Worm (Caenorhabditis elegans) whole organism, L4 larva: ENCODE measurements around the gene F17A9.5.
A peak's percentile ranks its signal among the peaks of the same experiment; 100 is the strongest.

Experiments
- ZK546.5 ChIP-seq, 2 experiments: sonication (generic microtip); optimal IDR thresholded peaks; 2 replicates each; lab custom pipeline; 2017; ENCODE audit warnings: missing biosample characterization in 2 of 2, missing genetic modification characterization in 2 of 2
- aha-1 ChIP-seq: fragments of 150-350 bp; peaks from one replicate; lab custom pipeline; 2014; ENCODE audit warnings: missing biosample characterization, missing genetic modification characterization
- aly-2 ChIP-seq: sonication (generic microtip); optimal IDR thresholded peaks from 2 replicates; lab custom pipeline; 2018; ENCODE audit warnings: missing biosample characterization, missing genetic modification characterization
- ceh-28 ChIP-seq: fragments of 150-350 bp; optimal IDR thresholded peaks from 2 replicates; lab custom pipeline; 2014; ENCODE audit warnings: missing biosample characterization, missing genetic modification reagents, missing genetic modification characterization
- daf-12 ChIP-seq: fragments of 150-350 bp; optimal IDR thresholded peaks from 2 replicates; lab custom pipeline; 2014; ENCODE audit warnings: missing biosample characterization, missing genetic modification reagents, missing genetic modification characterization
- daf-16 ChIP-seq, 3 experiments: sonication (generic microtip); optimal IDR thresholded peaks; 2 replicates each; lab custom pipeline; 2016 to 2017; ENCODE audit warnings: missing genetic modification characterization in 3 of 3, missing genetic modification reagents in 3 of 3, mild to moderate bottlenecking in 2 of 3, missing compliant biosample characterization in 2 of 3, missing biosample characterization in 1 of 3, moderate library complexity in 1 of 3
- dmd-6 ChIP-seq: fragments of 200-800 bp; sonication (Bioruptor generic); IDR thresholded peaks from 2 replicates; pipeline ENCODE4 v1.3.6; 2022; ENCODE audit warnings: missing genetic modification reagents, missing genetic modification characterization, missing compliant biosample characterization
- egl-27 ChIP-seq: sonication (generic microtip); optimal IDR thresholded peaks from 3 replicates; lab custom pipeline; 2017; ENCODE audit warnings: missing biosample characterization, missing genetic modification reagents, missing genetic modification characterization
- hlh-30 ChIP-seq: sonication (generic microtip); optimal IDR thresholded peaks from 2 replicates; lab custom pipeline; 2017; ENCODE audit warnings: antibody characterized with exemption, mild to moderate bottlenecking, missing genetic modification characterization, missing compliant biosample characterization; ENCODE audit not compliant: insufficient read depth
- lim-7 ChIP-seq: fragments of 200-800 bp; sonication (Bioruptor generic); IDR thresholded peaks from 2 replicates; pipeline ENCODE4 v1.3.6; 2022; ENCODE audit warnings: missing genetic modification characterization, missing compliant biosample characterization
- lin-38 ChIP-seq: fragments of 200-800 bp; sonication (Bioruptor generic); IDR thresholded peaks from 2 replicates; pipeline ENCODE4 v1.3.6; 2022; ENCODE audit warnings: missing genetic modification reagents, missing genetic modification characterization, missing compliant biosample characterization
- lir-3 ChIP-seq: sonication (generic microtip); optimal IDR thresholded peaks from 2 replicates; lab custom pipeline; 2016; ENCODE audit warnings: mild to moderate bottlenecking, missing genetic modification characterization, missing compliant biosample characterization
- mdt-29 ChIP-seq: fragments of 200-800 bp; sonication (Bioruptor generic); IDR thresholded peaks from 2 replicates; pipeline ENCODE4 v1.3.6; 2022; ENCODE audit warnings: missing genetic modification reagents, missing genetic modification characterization, missing compliant biosample characterization
- nhr-102 ChIP-seq: sonication (generic microtip); optimal IDR thresholded peaks from 2 replicates; lab custom pipeline; 2016; ENCODE audit warnings: mild to moderate bottlenecking, missing genetic modification characterization, moderate library complexity, missing compliant biosample characterization
- nhr-111 ChIP-seq: fragments of 200-800 bp; sonication (Bioruptor generic); optimal IDR thresholded peaks from 2 replicates; lab custom pipeline; 2018; ENCODE audit warnings: mild to moderate bottlenecking, missing genetic modification characterization, missing compliant biosample characterization
- nhr-237 ChIP-seq: sonication (generic microtip); optimal IDR thresholded peaks from 2 replicates; lab custom pipeline; 2017; ENCODE audit warnings: missing biosample characterization, missing genetic modification characterization
- nhr-28 ChIP-seq: fragments of 150-350 bp; optimal IDR thresholded peaks from 2 replicates; lab custom pipeline; 2014; ENCODE audit warnings: missing biosample characterization, missing genetic modification characterization
- nhr-42 ChIP-seq: fragments of 200-800 bp; sonication (Bioruptor generic); IDR thresholded peaks from 2 replicates; pipeline ENCODE4 v1.3.6; 2022; ENCODE audit warnings: missing genetic modification characterization, missing compliant biosample characterization
- nhr-48 ChIP-seq: sonication (generic microtip); optimal IDR thresholded peaks from 2 replicates; lab custom pipeline; 2016; ENCODE audit warnings: mild to moderate bottlenecking, missing genetic modification characterization, missing compliant biosample characterization
- nhr-6 ChIP-seq: fragments of 150-350 bp; optimal IDR thresholded peaks from 2 replicates; lab custom pipeline; 2014; ENCODE audit warnings: missing biosample characterization, missing genetic modification characterization
- pha-4 ChIP-seq, 2 experiments: fragments of 150-350 bp in 1 of 2; fragments of 200-800 bp in 1 of 2; sonication (Bioruptor generic) in 1 of 2; IDR thresholded peaks in 1 of 2; optimal IDR thresholded peaks in 1 of 2; 2 replicates each; pipeline versions ENCODE4 v1.3.6 to Lab custom; 2014 to 2022; ENCODE audit warnings: missing genetic modification characterization in 2 of 2, missing genetic modification reagents in 2 of 2, missing biosample characterization in 1 of 2, missing compliant biosample characterization in 1 of 2
- pqm-1 ChIP-seq: sonication (generic microtip); optimal IDR thresholded peaks from 2 replicates; lab custom pipeline; 2017; ENCODE audit warnings: missing biosample characterization, missing genetic modification characterization
- saeg-2 ChIP-seq: fragments of 200-800 bp; sonication (Bioruptor generic); IDR thresholded peaks from 2 replicates; pipeline ENCODE4 v1.3.6; 2022; ENCODE audit warnings: missing genetic modification reagents, missing genetic modification characterization, missing compliant biosample characterization
- skn-1 ChIP-seq: fragments of 150-350 bp; optimal IDR thresholded peaks from 2 replicates; lab custom pipeline; 2014; ENCODE audit warnings: missing biosample characterization, missing genetic modification characterization
- snpc-4 ChIP-seq: fragments of 150-350 bp; optimal IDR thresholded peaks from 2 replicates; lab custom pipeline; 2014; ENCODE audit warnings: missing biosample characterization, missing genetic modification characterization
- spr-3 ChIP-seq: fragments of 200-800 bp; sonication (Bioruptor generic); optimal IDR thresholded peaks from 2 replicates; lab custom pipeline; 2018; ENCODE audit warnings: mild to moderate bottlenecking, missing genetic modification characterization, missing compliant biosample characterization
- unc-62 ChIP-seq, 3 experiments: fragments of 150-350 bp in 1 of 3; sonication (generic microtip); optimal IDR thresholded peaks in 2 of 3; peaks in 1 of 3; 1 replicate in 1 of 3; 2 replicates in 2 of 3; lab custom pipeline; 2014 to 2017; ENCODE audit warnings: missing biosample characterization in 3 of 3, missing genetic modification characterization in 3 of 3, missing genetic modification reagents in 3 of 3, missing genotype in 1 of 3
- zfp-3 ChIP-seq: fragments of 200-800 bp; sonication (Bioruptor generic); conservative IDR thresholded peaks from 2 replicates; pipeline ENCODE4 v1.3.6; 2022; ENCODE audit warnings: missing genetic modification reagents, missing genetic modification characterization, missing compliant biosample characterization

F17A9.5 gene

DNA sequence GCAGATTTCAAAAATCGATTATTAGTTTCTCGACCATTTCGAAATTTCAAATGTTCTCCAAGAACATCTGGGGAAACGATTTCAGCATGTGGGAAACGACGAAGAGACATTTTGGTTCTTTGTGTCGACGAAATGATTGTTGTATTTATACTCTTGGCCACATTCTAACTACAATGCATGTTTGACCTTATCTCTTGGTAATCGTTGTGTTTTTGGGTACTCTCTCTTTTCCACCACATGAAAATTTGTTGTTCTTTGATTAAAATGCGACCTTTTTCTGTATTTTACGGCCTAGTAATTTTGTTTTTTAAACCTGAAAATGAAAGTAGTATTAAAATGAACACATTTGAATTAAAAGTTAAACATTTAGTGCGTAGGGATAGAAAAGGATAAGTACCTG is at the start of gene F17A9.5:
Gene F17A9.5, minus strand, starts transcription at position 175 of the 400 bp plus-strand sequence.
- TF ChIP-seq nhr-28 (tag; lab: Kevin White, UChicago) (peak; percentile 82), saeg-2 (GFP tag; lab: Robert Waterston, UW) (no peak), daf-16 (GFP tag; optimal IDR thresholded peaks at IDR 0.05; lab: Kevin White, UChicago) (no peak), daf-16 (tag; optimal IDR thresholded peaks at IDR 0.05; lab: Kevin White, UChicago) (peak; percentile 21), zfp-3 (GFP tag; lab: Robert Waterston, UW) (no peak)
- TF ChIP-seq, all 104 proteins: peak for 2

DNA sequence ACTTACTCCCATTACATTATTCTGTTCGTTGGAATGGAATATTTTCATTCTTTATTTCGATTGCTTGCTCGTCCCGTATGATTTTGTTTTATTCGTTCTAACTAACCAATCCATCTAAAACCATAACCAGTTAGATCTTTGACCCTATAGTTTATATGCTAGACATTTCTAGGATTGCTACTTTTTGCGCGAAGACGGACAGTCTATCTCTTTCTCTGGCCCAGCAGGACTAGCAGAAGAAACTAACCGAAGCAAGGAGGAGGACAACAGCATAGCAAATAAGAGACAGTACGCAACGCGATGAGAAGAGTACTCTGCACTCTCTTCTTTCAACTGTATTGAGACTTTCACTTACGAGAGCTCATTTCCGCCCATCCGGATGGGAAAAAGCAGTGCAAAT is 25.4 kb upstream of the F17A9.5 start:
- TF ChIP-seq nhr-237 (tag; lab: Kevin White, UChicago): no peak
- peak; percentile 97 for TF ChIP-seq aha-1

- TF ChIP-seq ZK546.5 (tag; optimal IDR thresholded peaks at IDR 0.05; lab: Kevin White, UChicago) (no peak), unc-62 (GFP tag; optimal IDR thresholded peaks at IDR 0.05 in 1 of 2; lab: Kevin White, UChicago) (peak in 1 of 2 experiments; percentile 95), unc-62 (tag; optimal IDR thresholded peaks at IDR 0.05; lab: Kevin White, UChicago) (no peak), nhr-42 (GFP tag; lab: Robert Waterston, UW) (no peak), daf-12 (tag; lab: Kevin White, UChicago) (no peak), lin-38 (GFP tag; lab: Robert Waterston, UW) (no peak)
Observed at ce11 chrV:6135428-6135827, 22.6 kb upstream of the F17A9.5 start.

DNA sequence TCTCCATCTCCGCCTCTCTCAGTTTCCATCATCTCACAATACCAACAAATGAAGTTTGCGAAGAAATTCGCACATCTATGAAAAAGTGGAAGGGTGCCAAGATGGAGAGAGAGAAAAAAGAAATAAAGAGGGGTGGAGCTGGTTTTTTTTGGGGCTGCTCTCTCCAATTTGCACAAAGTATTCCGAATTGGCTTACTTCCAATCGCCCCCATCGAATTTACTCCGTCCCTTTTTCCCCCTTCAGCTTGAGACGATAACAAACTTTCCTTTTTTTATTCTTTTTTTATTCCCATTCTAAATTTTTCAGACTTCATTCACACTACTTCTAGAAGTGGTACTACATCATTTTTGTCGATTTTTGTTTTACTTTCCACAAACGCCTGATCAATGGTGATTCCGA is 18.3 kb upstream of the F17A9.5 start, which contains the start of gene exp-2:
Gene exp-2, plus strand, starts transcription at position 301 of the 400 bp plus-strand sequence.
- TF ChIP-seq egl-27 (tag; lab: Kevin White, UChicago): no peak
- no peak for TF ChIP-seq hlh-30 (tag; lab: Kevin White, UChicago)

DNA sequence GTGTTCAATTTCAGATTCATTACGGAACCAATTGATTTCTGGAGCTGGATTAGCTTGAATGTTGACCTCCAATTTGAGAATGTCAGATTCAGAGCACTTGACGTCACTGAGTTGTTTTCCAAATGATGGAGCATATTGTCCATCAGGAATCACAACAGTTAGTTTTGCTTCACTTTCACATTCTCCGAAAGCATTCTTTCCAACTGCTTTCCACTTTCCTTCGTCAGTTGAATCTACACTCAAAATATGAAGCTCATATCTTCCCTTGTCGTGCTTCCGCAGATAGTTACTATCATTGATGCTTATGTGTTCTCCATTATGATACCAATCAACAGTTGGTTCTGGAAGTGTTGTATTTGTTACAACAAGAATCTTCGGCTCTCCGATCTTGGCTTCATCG is 15.6 kb upstream of the F17A9.5 start:
- TF ChIP-seq snpc-4 (tag; lab: Kevin White, UChicago) (no peak), unc-62 (GFP tag; optimal IDR thresholded peaks at IDR 0.05 in 1 of 2; lab: Kevin White, UChicago) (peak in 1 of 2 experiments; percentile 93), unc-62 (tag; optimal IDR thresholded peaks at IDR 0.05; lab: Kevin White, UChicago) (no peak), dmd-6 (GFP tag; lab: Robert Waterston, UW) (no peak)

ce11 chrV:6121659-6122058 is 8.9 kb upstream of the F17A9.5 start:
- TF ChIP-seq unc-62 (GFP tag; optimal IDR thresholded peaks at IDR 0.05 in 1 of 2; lab: Kevin White, UChicago) (peak in 1 of 2 experiments; percentile 94), unc-62 (tag; optimal IDR thresholded peaks at IDR 0.05; lab: Kevin White, UChicago) (no peak), nhr-111 (GFP tag; lab: Kevin White, UChicago) (no peak), zfp-3 (GFP tag; lab: Robert Waterston, UW) (no peak)

DNA sequence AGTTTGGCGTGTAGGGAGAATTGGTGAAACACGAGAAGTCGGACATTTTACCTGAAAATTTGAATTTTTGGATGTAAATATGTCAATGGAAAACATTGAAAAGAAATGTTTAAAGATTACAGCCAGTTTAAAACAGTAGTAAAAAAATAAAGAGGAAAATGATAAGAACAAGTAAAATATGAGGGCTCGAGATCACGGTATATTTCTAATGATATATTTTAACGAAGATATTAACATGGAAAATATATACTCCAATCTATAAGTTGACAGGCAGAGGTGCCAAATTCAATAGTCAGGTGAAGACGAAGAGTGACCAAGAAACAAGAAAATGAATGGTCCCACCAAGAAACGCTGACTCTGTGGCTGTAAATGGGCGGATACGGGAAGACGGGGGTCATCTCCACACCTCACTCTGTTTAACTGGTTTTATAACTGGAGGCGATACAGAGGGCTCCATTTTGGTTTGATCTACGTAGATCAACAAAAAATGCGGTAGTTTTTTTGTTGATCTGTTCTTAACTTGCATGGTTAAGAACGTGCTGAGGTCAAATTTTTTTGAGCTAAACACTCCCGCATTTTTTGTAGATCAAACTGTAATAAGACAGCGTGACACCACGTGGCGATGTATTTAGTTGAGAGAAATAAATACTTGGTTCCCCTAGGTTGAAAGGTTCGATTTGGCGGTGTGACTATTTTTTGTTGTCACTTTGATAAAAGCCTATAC is 7.5 kb upstream of the F17A9.5 start, which contains the start of gene ceh-49:
Gene ceh-49, minus strand, starts transcription at position 51 of the 724 bp plus-strand sequence.
- TF ChIP-seq unc-62 (GFP tag; optimal IDR thresholded peaks at IDR 0.05 in 1 of 2; lab: Kevin White, UChicago) (peak in 1 of 2 experiments; percentile 27), unc-62 (tag; optimal IDR thresholded peaks at IDR 0.05; lab: Kevin White, UChicago) (no peak), pha-4 (GFP tag; IDR thresholded peaks at IDR 0.05; lab: Robert Waterston, UW) (no peak), pha-4 (tag; optimal IDR thresholded peaks at IDR 0.05; lab: Kevin White, UChicago) (no peak)

ce11 chrV:6117013-6117412 is 4.2 kb upstream of the F17A9.5 start:
- TF ChIP-seq nhr-6: no peak
- TF ChIP-seq nhr-111 (GFP tag; lab: Kevin White, UChicago): no peak
- TF ChIP-seq skn-1 (tag; lab: Kevin White, UChicago): no peak
- TF ChIP-seq unc-62 (GFP tag; optimal IDR thresholded peaks at IDR 0.05 in 1 of 2; lab: Kevin White, UChicago): peak in 1 of 2 experiments; percentile 93
- TF ChIP-seq unc-62 (tag; optimal IDR thresholded peaks at IDR 0.05; lab: Kevin White, UChicago): no peak

DNA sequence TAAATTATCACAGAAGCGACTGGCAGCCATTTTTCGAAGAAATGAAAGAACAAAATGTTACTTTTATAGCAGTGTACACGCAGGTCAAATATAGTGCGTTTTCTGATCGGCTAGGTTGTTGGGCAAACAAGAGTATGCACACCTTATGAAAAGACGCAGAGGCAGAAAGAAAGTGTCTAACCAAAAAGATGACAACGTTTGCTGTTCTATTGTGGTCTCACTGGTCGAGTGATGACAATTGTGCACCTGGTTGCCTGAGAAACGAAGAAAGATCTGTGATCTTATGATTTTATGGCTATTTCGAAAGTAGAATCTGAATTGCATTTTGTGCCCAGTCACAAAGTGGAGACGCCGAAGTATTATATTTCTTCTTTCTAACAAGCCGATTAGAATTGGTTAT is 2.3 kb downstream of the F17A9.5 start, which contains the start of gene F17A9.4:
Gene F17A9.4, minus strand, starts transcription at position 97 of the 400 bp plus-strand sequence.
- TF ChIP-seq unc-62 (GFP tag; optimal IDR thresholded peaks at IDR 0.05 in 1 of 2; lab: Kevin White, UChicago) (no peak), unc-62 (tag; optimal IDR thresholded peaks at IDR 0.05; lab: Kevin White, UChicago) (no peak), spr-3 (GFP tag; lab: Kevin White, UChicago) (no peak), ZK546.5 (tag; optimal IDR thresholded peaks at IDR 0.05; lab: Kevin White, UChicago) (no peak), nhr-28 (tag; lab: Kevin White, UChicago) (peak; percentile 79), ceh-28 (no peak), nhr-102 (tag; lab: Kevin White, UChicago) (peak; percentile 59), mdt-29 (GFP tag; lab: Robert Waterston, UW) (no peak), aly-2 (tag; lab: Kevin White, UChicago) (no peak), hlh-30 (tag; lab: Kevin White, UChicago) (peak; percentile 68), lir-3 (tag; lab: Kevin White, UChicago) (no peak), daf-16 (GFP tag; optimal IDR thresholded peaks at IDR 0.05; lab: Kevin White, UChicago) (no peak), daf-16 (tag; optimal IDR thresholded peaks at IDR 0.05; lab: Kevin White, UChicago) (peak; percentile 66), pqm-1 (tag; lab: Kevin White, UChicago) (peak; percentile 21), lim-7 (no peak), dmd-6 (GFP tag; lab: Robert Waterston, UW) (peak; percentile 91), nhr-48 (peak; percentile 69)
